Worm (Caenorhabditis elegans) whole organism, L3 larva: Measurements from ENCODE around the gene viro-2.

ENCODE experiments used
- R02D3.7 ChIP-seq: fragments of 150-350 bp; optimal IDR thresholded peaks from 2 replicates; lab custom pipeline; 2014; ENCODE audit warnings: missing biosample characterization, missing genetic modification characterization
- ZK546.5 ChIP-seq: sonication (generic microtip); optimal IDR thresholded peaks from 2 replicates; lab custom pipeline; 2017; ENCODE audit warnings: missing biosample characterization, missing genetic modification characterization
- aly-2 ChIP-seq: fragments of 150-350 bp; optimal IDR thresholded peaks from 2 replicates; lab custom pipeline; 2014; ENCODE audit warnings: missing biosample characterization, missing genetic modification characterization
- ceh-16 ChIP-seq: sonication (generic microtip); optimal IDR thresholded peaks from 2 replicates; lab custom pipeline; 2017; ENCODE audit warnings: missing biosample characterization, missing genetic modification characterization
- ceh-28 ChIP-seq: fragments of 150-350 bp; optimal IDR thresholded peaks from 2 replicates; lab custom pipeline; 2014; ENCODE audit warnings: missing biosample characterization, missing genetic modification reagents, missing genetic modification characterization
- ceh-82 ChIP-seq: fragments of 150-350 bp; optimal IDR thresholded peaks from 2 replicates; lab custom pipeline; 2014; ENCODE audit warnings: missing biosample characterization, missing genetic modification characterization
- ceh-9 ChIP-seq: sonication (generic microtip); optimal IDR thresholded peaks from 2 replicates; lab custom pipeline; 2018; ENCODE audit warnings: missing biosample characterization, missing genetic modification characterization
- daf-12 ChIP-seq: fragments of 150-350 bp; optimal IDR thresholded peaks from 2 replicates; lab custom pipeline; 2014; ENCODE audit warnings: missing biosample characterization, missing genetic modification reagents, missing genetic modification characterization
- egl-27 ChIP-seq: sonication (generic microtip); optimal IDR thresholded peaks from 4 replicates; lab custom pipeline; 2017; ENCODE audit warnings: missing biosample characterization, missing genetic modification reagents, missing genetic modification characterization
- elt-1 ChIP-seq: fragments of 150-350 bp; optimal IDR thresholded peaks from 2 replicates; lab custom pipeline; 2014; ENCODE audit warnings: missing biosample characterization, missing genetic modification characterization
- elt-2 ChIP-seq: sonication (generic microtip); optimal IDR thresholded peaks from 2 replicates; lab custom pipeline; 2016; ENCODE audit warnings: missing genetic modification reagents, mild to moderate bottlenecking, missing genetic modification characterization, missing compliant biosample characterization
- eor-1 ChIP-seq, 2 experiments: fragments of 150-350 bp; optimal IDR thresholded peaks; 2 replicates each; lab custom pipeline; 2014 to 2018; ENCODE audit warnings: missing biosample characterization in 2 of 2, missing genetic modification characterization in 2 of 2
- fkh-10 ChIP-seq: sonication (generic microtip); optimal IDR thresholded peaks from 2 replicates; lab custom pipeline; 2017; ENCODE audit warnings: missing biosample characterization, missing genetic modification reagents, missing genetic modification characterization
- fkh-2 ChIP-seq: fragments of 150-350 bp; optimal IDR thresholded peaks from 2 replicates; lab custom pipeline; 2014; ENCODE audit warnings: missing biosample characterization, missing genetic modification reagents, missing genetic modification characterization
- hmg-11 ChIP-seq: sonication (generic microtip); optimal IDR thresholded peaks from 2 replicates; lab custom pipeline; 2016; ENCODE audit warnings: missing genetic modification characterization, missing compliant biosample characterization
- lin-15B ChIP-seq: fragments of 150-350 bp; optimal IDR thresholded peaks from 2 replicates; lab custom pipeline; 2014; ENCODE audit warnings: missing biosample characterization, missing genetic modification characterization
- lsy-12 ChIP-seq: sonication (generic microtip); optimal IDR thresholded peaks from 2 replicates; lab custom pipeline; 2016; ENCODE audit warnings: mild to moderate bottlenecking, missing genetic modification characterization, missing compliant biosample characterization
- mdl-1 ChIP-seq: fragments of 150-350 bp; optimal IDR thresholded peaks from 2 replicates; lab custom pipeline; 2014; ENCODE audit warnings: missing biosample characterization, missing genetic modification characterization
- nhr-11 ChIP-seq: fragments of 150-350 bp; optimal IDR thresholded peaks from 2 replicates; lab custom pipeline; 2014; ENCODE audit warnings: missing biosample characterization, missing genetic modification characterization
- nhr-12 ChIP-seq: fragments of 150-350 bp; optimal IDR thresholded peaks from 2 replicates; lab custom pipeline; 2014; ENCODE audit warnings: missing biosample characterization, missing genetic modification characterization
- nhr-23 ChIP-seq: fragments of 150-350 bp; optimal IDR thresholded peaks from 2 replicates; lab custom pipeline; 2014; ENCODE audit warnings: missing biosample characterization, missing genetic modification reagents, missing genetic modification characterization
- nhr-237 ChIP-seq: fragments of 150-350 bp; optimal IDR thresholded peaks from 2 replicates; lab custom pipeline; 2014; ENCODE audit warnings: missing biosample characterization, missing genetic modification characterization
- nhr-28 ChIP-seq: fragments of 150-350 bp; optimal IDR thresholded peaks from 2 replicates; lab custom pipeline; 2014; ENCODE audit warnings: missing biosample characterization, missing genetic modification characterization
- nhr-43 ChIP-seq: sonication (generic microtip); optimal IDR thresholded peaks from 2 replicates; lab custom pipeline; 2016; ENCODE audit warnings: mild to moderate bottlenecking, missing genetic modification characterization, missing compliant biosample characterization; ENCODE audit not compliant: poor library complexity, severe bottlenecking
- nhr-76 ChIP-seq: fragments of 150-350 bp; sonication (generic microtip); optimal IDR thresholded peaks from 5 replicates; lab custom pipeline; 2014; ENCODE audit warnings: missing biosample characterization, missing genetic modification characterization
- nhr-77 ChIP-seq: fragments of 150-350 bp; optimal IDR thresholded peaks from 2 replicates; lab custom pipeline; 2014; ENCODE audit warnings: missing biosample characterization, missing genetic modification characterization
- pha-4 ChIP-seq: fragments of 150-350 bp; optimal IDR thresholded peaks from 2 replicates; lab custom pipeline; 2014; ENCODE audit warnings: missing biosample characterization, missing genetic modification reagents, missing genetic modification characterization
- pqm-1 ChIP-seq: fragments of 150-350 bp; optimal IDR thresholded peaks from 2 replicates; lab custom pipeline; 2017; ENCODE audit warnings: missing biosample characterization, missing genetic modification characterization, inconsistent platforms
- sea-2 ChIP-seq: fragments of 150-350 bp; sonication (generic microtip); optimal IDR thresholded peaks from 4 replicates; lab custom pipeline; 2014; ENCODE audit warnings: missing biosample characterization, missing genetic modification reagents, missing genetic modification characterization
- skn-1 ChIP-seq: fragments of 150-350 bp; optimal IDR thresholded peaks from 2 replicates; lab custom pipeline; 2014; ENCODE audit warnings: missing biosample characterization, missing genetic modification characterization
- snpc-4 ChIP-seq: fragments of 150-350 bp; optimal IDR thresholded peaks from 2 replicates; lab custom pipeline; 2014; ENCODE audit warnings: missing biosample characterization, missing genetic modification characterization
- tbx-2 ChIP-seq: sonication (generic microtip); optimal IDR thresholded peaks from 2 replicates; lab custom pipeline; 2016; ENCODE audit warnings: mild to moderate bottlenecking, missing genetic modification characterization, missing compliant biosample characterization
- unc-39 ChIP-seq: sonication (generic microtip); optimal IDR thresholded peaks from 4 replicates; lab custom pipeline; 2017; ENCODE audit warnings: missing biosample characterization, missing genetic modification characterization
- zag-1 ChIP-seq: fragments of 150-350 bp; optimal IDR thresholded peaks from 2 replicates; lab custom pipeline; 2014; ENCODE audit warnings: missing biosample characterization, missing genetic modification characterization
- ztf-11 ChIP-seq: fragments of 150-350 bp; optimal IDR thresholded peaks from 2 replicates; lab custom pipeline; 2014; ENCODE audit warnings: missing biosample characterization, missing genetic modification characterization
- ztf-4 ChIP-seq: fragments of 150-350 bp; optimal IDR thresholded peaks from 2 replicates; lab custom pipeline; 2014; ENCODE audit warnings: missing biosample characterization, missing genetic modification characterization

The viro-2 gene

ce11 chrIII:7095156-7095555, 33.5 kb upstream of the viro-2 start, which contains the start of gene nhr-9:
Gene nhr-9, plus strand, starts transcription at chrIII:7095462.
- TF ChIP-seq egl-27, result no peak
- peak; percentile 13 for TF ChIP-seq nhr-11 (tag; lab: Kevin White, UChicago)

- TF ChIP-seq skn-1 (no peak), snpc-4 (tag; lab: Kevin White, UChicago) (no peak), elt-1 (no peak), tbx-2 (tag; lab: Kevin White, UChicago) (no peak)
Measured at ce11 chrIII:7096481-7096880, 32.2 kb upstream of the viro-2 start.

- peak; percentile 43 for TF ChIP-seq nhr-11 (tag; lab: Kevin White, UChicago)
- no peak for TF ChIP-seq ceh-28 (tag; lab: Kevin White, UChicago)
- TF ChIP-seq tbx-2 (tag; lab: Kevin White, UChicago), result no peak
Measured at ce11 chrIII:7100001-7100400, 28.7 kb upstream of the viro-2 start, which contains the start of gene ZK418.11. Gene ZK418.11, plus strand, starts transcription at chrIII:7100289.

- no peak for TF ChIP-seq nhr-76 (tag; lab: Kevin White, UChicago)
- no peak for TF ChIP-seq sea-2 (GFP tag; lab: Kevin White, UChicago)
- no peak for TF ChIP-seq snpc-4 (tag; lab: Kevin White, UChicago)
- no peak for TF ChIP-seq lsy-12
- TF ChIP-seq ceh-82 (tag; lab: Kevin White, UChicago), result no peak
Measured at ce11 chrIII:7101814-7102477, 26.8 kb upstream of the viro-2 start.

ce11 chrIII:7103940-7104440, 24.7 kb upstream of the viro-2 start, which contains the start of gene cpg-2:
Gene cpg-2, minus strand, starts transcription at chrIII:7103990.
- TF ChIP-seq ztf-4 (tag; lab: Kevin White, UChicago), result no peak
- no peak for TF ChIP-seq sea-2 (GFP tag; lab: Kevin White, UChicago)
- TF ChIP-seq eor-1 (tag; optimal IDR thresholded peaks at IDR 0.05; lab: Kevin White, UChicago), result no peak
- TF ChIP-seq ceh-82 (tag; lab: Kevin White, UChicago), result no peak

- TF ChIP-seq elt-2 (tag; lab: Kevin White, UChicago) (peak; percentile 72), fkh-2 (tag; lab: Kevin White, UChicago) (no peak), pqm-1 (tag; lab: Kevin White, UChicago) (peak; percentile 55)
Measured at ce11 chrIII:7106854-7107253, 21.8 kb upstream of the viro-2 start.

ce11 chrIII:7107965-7108364, 20.7 kb upstream of the viro-2 start, which contains the start of gene odd-1:
Gene odd-1, plus strand, starts transcription at chrIII:7108313.
- TF ChIP-seq nhr-43 (tag; lab: Kevin White, UChicago), result no peak
- TF ChIP-seq unc-39 (tag; lab: Kevin White, UChicago), result no peak
- TF ChIP-seq ZK546.5 (tag; lab: Kevin White, UChicago), result no peak
- no peak for TF ChIP-seq lsy-12
- no peak for TF ChIP-seq nhr-237 (tag; lab: Kevin White, UChicago)
- TF ChIP-seq R02D3.7 (tag; lab: Kevin White, UChicago), result no peak
- TF ChIP-seq pqm-1 (tag; lab: Kevin White, UChicago), result peak; percentile 59
- no peak for TF ChIP-seq nhr-76 (tag; lab: Kevin White, UChicago)
- peak; percentile 77 for TF ChIP-seq elt-2 (tag; lab: Kevin White, UChicago)
- TF ChIP-seq hmg-11 (tag; lab: Kevin White, UChicago), result no peak
- TF ChIP-seq ztf-11 (tag; lab: Kevin White, UChicago), result no peak
- peak; percentile 17 for TF ChIP-seq pha-4 (tag; lab: Kevin White, UChicago)
- no peak for TF ChIP-seq elt-1
- no peak for TF ChIP-seq mdl-1 (tag; lab: Kevin White, UChicago)
- no peak for TF ChIP-seq ztf-4 (tag; lab: Kevin White, UChicago)
- no peak for TF ChIP-seq nhr-11 (tag; lab: Kevin White, UChicago)

ce11 chrIII:7111793-7112192, 16.9 kb upstream of the viro-2 start, which contains the start of gene B0280.7:
Gene B0280.7, minus strand, starts transcription at chrIII:7111893.
- TF ChIP-seq nhr-12 (tag; lab: Kevin White, UChicago) (no peak), lin-15B (tag; lab: Kevin White, UChicago) (no peak), nhr-77 (tag; lab: Kevin White, UChicago) (no peak), zag-1 (tag; lab: Kevin White, UChicago) (no peak), ceh-28 (tag; lab: Kevin White, UChicago) (no peak), nhr-28 (tag; lab: Kevin White, UChicago) (no peak), mdl-1 (tag; lab: Kevin White, UChicago) (no peak), daf-12 (tag; lab: Kevin White, UChicago) (no peak), ceh-9 (tag; lab: Kevin White, UChicago) (no peak), fkh-10 (GFP tag; lab: Kevin White, UChicago) (no peak), ztf-11 (tag; lab: Kevin White, UChicago) (no peak), sea-2 (GFP tag; lab: Kevin White, UChicago) (no peak), aly-2 (tag; lab: Kevin White, UChicago) (no peak), nhr-23 (tag; lab: Kevin White, UChicago) (no peak), ceh-16 (no peak)
